Fruit fly (Drosophila melanogaster) whole organism: ENCODE data around the gene Or67d.

Source experiments
- CG8478 ChIP-seq: fragments of >200 bp; optimal IDR thresholded peaks from 2 replicates; lab custom pipeline; 2018; ENCODE audit warnings: inconsistent platforms
- EcR ChIP-seq, 2 experiments: fragments of >200 bp; optimal IDR thresholded peaks; 2 replicates each; lab custom pipeline; 2017; ENCODE audit warnings: missing biosample characterization in 2 of 2, missing genetic modification characterization in 2 of 2, missing genetic modification reagents in 2 of 2
- pan ChIP-seq: fragments of >200 bp; optimal IDR thresholded peaks from 2 replicates; lab custom pipeline; 2017
- psq ChIP-seq: fragments of >200 bp; optimal IDR thresholded peaks from 2 replicates; lab custom pipeline; 2017

DNA sequence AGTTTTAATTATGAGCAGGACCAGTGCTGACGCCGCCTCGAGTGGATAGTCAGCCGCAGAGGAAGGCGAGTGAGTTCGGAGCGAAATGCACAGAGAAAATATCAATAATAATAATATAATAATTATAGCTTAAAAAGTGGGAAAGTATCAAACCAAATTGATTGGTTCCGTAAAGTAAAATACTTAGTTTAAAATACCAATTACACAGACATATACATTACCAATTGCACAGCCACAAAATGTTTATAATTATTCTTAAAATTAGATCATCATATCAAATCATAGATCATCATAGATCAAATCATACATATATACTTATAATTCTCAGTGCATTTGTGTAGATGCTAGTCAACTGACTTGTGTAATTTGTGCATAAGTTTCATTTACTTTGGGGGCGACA is 34.5 kb upstream of the Or67d start:
- TF ChIP-seq CG8478 (lab: Kevin White, UChicago) (no peak), pan (lab: Kevin White, UChicago) (no peak), psq (lab: Kevin White, UChicago) (no peak), EcR (GFP tag; optimal IDR thresholded peaks at IDR 0.05; lab: Kevin White, UChicago) (no peak)
